Worm (Caenorhabditis elegans): ENCODE results near the gene Y67D8B.2.
"Not testable (repeated sequence)": the region's sequence is repeated elsewhere in the genome, so short reads cannot be mapped to it uniquely, and the experiment has no call there.

The Y67D8B.2 gene

ce11 chrIV:3191466-3191865, at the start of gene Y67D8B.2:
Gene Y67D8B.2, minus strand, starts transcription at chrIV:3191566.
- no peak for TF ChIP-seq unc-62 (GFP tag; optimal IDR thresholded peaks at IDR 0.05)

- no peak for TF ChIP-seq unc-62 (GFP tag; optimal IDR thresholded peaks at IDR 0.05)
Observed at ce11 chrIV:3234269-3234668, 42.9 kb upstream of the Y67D8B.2 start.

DNA sequence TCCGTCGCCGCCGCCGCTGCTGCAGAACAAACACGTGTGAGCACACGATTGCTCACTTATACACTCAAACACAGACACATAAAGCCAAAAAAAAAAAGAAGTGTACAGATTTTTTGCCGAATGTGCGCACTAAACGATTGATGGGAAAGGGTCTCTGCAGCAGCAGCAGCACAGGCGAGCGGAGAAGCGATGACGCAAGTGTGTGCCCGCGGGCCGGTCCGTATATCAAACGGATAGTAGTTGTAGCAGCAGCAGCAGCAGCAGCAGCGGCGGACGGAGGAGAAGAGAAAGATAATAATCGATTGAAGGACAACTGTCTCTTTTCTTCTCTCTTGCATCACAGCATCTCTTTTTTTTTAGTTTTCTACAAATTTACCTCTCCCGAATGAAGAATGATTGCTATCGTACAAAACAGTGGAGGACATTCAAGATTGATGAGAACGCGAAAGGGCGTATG, 42.1 kb upstream of the Y67D8B.2 start:
- no peak for TF ChIP-seq unc-62 (GFP tag; optimal IDR thresholded peaks at IDR 0.05)

DNA sequence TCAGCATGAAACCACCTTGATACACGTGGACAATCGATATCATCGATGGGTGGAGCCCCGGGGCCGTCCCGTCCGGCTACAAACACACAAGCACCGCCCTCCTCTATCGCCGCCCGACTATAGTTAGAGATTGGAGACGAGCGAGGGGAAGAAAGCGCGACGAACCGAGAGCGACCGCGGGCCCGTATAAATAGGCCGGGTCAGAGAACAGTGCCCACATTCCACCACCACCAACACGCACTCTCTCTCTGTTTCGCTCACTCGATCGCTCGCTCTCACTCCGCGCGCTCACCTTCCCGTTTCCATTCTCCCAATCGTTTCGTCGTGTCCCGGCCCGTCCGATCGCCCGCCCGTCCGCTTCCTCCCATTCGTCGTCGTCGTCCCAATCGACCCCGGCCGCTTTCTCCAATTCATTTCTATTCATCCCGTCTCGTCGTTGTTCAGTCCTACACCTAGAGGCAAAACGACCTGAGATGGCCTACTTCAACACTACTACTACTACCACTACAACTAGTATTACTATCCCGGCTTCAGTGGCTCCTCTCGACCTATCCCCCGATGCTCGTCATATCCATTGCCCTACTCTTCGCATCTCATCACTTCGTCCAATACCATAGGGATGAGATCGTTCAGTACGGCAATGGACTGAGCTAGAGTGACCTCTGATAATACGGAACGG, 41.5 kb upstream of the Y67D8B.2 start:
- TF ChIP-seq unc-62 (GFP tag; optimal IDR thresholded peaks at IDR 0.05): no peak

- TF ChIP-seq unc-62 (GFP tag; optimal IDR thresholded peaks at IDR 0.05): no peak
Observed at ce11 chrIV:3231644-3232043, 40.3 kb upstream of the Y67D8B.2 start.

DNA sequence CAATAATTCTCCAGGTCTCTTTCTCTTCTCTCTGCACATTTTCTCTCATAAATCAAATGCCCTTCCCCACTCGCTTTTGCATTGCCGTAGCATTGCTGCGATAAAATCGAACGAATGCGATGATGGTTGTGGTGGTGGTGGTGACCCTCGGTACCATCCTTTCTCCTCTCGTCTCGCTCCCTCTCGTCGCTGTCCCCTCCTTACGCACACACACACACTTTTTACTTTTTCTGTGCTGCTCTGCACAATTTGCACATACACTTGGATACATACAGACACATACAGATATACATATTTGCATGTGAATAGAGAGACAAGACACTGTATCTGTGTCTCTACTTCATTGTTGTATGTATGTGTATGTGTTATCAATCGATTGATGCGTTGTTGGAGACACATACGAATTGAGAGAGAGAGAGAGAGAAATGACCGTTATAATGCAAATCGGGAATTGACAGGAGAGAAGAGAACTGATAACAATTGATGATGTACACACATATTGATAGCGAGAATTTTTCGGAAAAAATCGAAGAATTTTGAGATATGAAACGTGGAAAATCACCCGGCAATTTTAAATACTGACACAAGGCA, 36.3 kb upstream of the Y67D8B.2 start:
- TF ChIP-seq unc-62 (GFP tag; optimal IDR thresholded peaks at IDR 0.05): no peak

- TF ChIP-seq unc-62 (GFP tag; optimal IDR thresholded peaks at IDR 0.05): no peak
Observed at ce11 chrIV:3222140-3222539, 30.8 kb upstream of the Y67D8B.2 start, which contains the start of gene Y67D8A.2. Gene Y67D8A.2, plus strand, starts transcription at chrIV:3222440.

ce11 chrIV:3221158-3221557, 29.8 kb upstream of the Y67D8B.2 start:
- TF ChIP-seq unc-62 (GFP tag; optimal IDR thresholded peaks at IDR 0.05): no peak

- TF ChIP-seq unc-62 (GFP tag; optimal IDR thresholded peaks at IDR 0.05): no peak
Observed at ce11 chrIV:3213426-3213825, 22.1 kb upstream of the Y67D8B.2 start, which contains the start of gene slmp-1. Gene slmp-1, plus strand, starts transcription at chrIV:3213760.

- no peak for TF ChIP-seq unc-62 (GFP tag; optimal IDR thresholded peaks at IDR 0.05)
Observed at ce11 chrIV:3211929-3212328, 20.6 kb upstream of the Y67D8B.2 start.

ce11 chrIV:3202111-3202510, 10.7 kb upstream of the Y67D8B.2 start, which contains the start of the genes Y67D8B.3 and Y67D8B.5:
Gene Y67D8B.3, minus strand, starts transcription at chrIV:3202211.
Gene Y67D8B.5, plus strand, starts transcription at chrIV:3202343.
- TF ChIP-seq unc-62 (GFP tag; optimal IDR thresholded peaks at IDR 0.05): no peak

ce11 chrIV:3199041-3199440, 7.7 kb upstream of the Y67D8B.2 start:
- no peak for TF ChIP-seq unc-62 (GFP tag; optimal IDR thresholded peaks at IDR 0.05)

ce11 chrIV:3196367-3196766, 5.0 kb upstream of the Y67D8B.2 start:
- no peak for TF ChIP-seq unc-62 (GFP tag; optimal IDR thresholded peaks at IDR 0.05)

- no peak for TF ChIP-seq unc-62 (GFP tag; optimal IDR thresholded peaks at IDR 0.05)
Observed at ce11 chrIV:3182920-3183319, 8.4 kb downstream of the Y67D8B.2 start.

DNA sequence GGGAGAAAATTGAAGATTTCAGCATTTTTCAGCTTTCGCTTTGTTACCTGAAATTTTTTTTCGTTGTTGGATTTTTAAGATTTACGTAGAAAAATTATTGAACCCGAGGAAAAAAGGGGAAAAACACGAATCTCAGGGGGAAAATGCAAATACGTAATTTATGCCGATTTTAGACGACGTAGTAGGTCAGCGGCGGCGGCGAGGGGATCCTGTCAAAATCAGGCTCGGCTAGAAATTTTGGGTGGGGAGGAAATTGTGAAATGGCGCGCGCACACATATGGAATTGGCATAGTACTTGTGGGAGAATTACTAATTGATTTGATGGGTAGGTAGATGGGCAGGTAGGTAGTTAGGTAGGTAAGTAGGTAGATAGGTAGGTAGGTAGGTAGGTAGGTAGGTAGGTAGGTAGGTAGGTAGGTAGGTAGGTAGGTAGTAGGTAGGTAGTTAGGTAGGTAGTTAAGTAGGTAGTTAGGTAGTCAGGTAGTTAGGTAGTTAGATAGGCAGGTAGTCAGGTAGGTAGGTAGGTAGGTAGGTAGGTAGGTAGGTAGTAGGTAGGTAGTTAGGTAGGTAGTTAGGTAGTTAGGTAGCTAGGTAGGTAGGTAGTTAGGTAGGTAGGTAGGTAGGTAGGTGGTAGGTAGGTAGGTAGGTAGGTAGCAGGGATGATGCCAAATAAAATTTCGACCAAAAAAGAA, 15.2 kb downstream of the Y67D8B.2 start, which contains the start of gene nlp-81:
Gene nlp-81, minus strand, starts transcription at position 51 of the 692 bp plus-strand sequence.
- no peak for TF ChIP-seq unc-62 (GFP tag; optimal IDR thresholded peaks at IDR 0.05)

DNA sequence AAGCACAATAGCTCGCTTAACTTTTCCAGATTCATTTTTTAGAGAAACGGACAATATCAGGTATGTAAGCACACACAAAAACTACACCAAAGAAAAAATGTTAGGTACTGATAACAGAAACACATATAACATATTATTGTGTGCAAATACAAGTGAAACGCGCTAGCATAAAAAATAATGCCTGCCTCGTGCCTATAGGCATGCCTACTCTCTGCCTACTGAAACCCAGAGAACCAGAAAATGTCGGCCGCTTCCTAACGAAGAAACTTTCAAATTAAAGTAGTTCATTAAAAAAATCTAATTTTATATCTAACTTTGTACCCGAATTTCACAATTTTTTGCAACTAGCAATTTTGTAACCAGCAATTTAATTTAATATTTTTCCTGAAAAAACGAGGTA, 18.9 kb downstream of the Y67D8B.2 start, which contains the start of gene Y67D8B.1:
Gene Y67D8B.1, minus strand, starts transcription at position 101 of the 400 bp plus-strand sequence.
- TF ChIP-seq unc-62 (GFP tag; optimal IDR thresholded peaks at IDR 0.05): not testable (repeated sequence)

Measured in whole organism, dauer.